Worm (Caenorhabditis elegans) whole organism, L4 larva: ENCODE measurements around the gene ugtp-1.
A peak's percentile ranks its signal among the peaks of the same experiment; 100 is the strongest.

Source experiments
- F44E2.7 ChIP-seq: fragments of 200-800 bp; sonication (Bioruptor generic); IDR thresholded peaks from 2 replicates; pipeline ENCODE4 v2.1.2; 2022; ENCODE audit warnings: missing genetic modification characterization, missing compliant biosample characterization
- R02D3.7 ChIP-seq: fragments of 150-350 bp; sonication (generic microtip); optimal IDR thresholded peaks from 3 replicates; lab custom pipeline; 2014; ENCODE audit warnings: missing biosample characterization, missing genetic modification characterization
- T20F7.1 ChIP-seq: fragments of 200-800 bp; sonication (Bioruptor generic); optimal IDR thresholded peaks from 2 replicates; lab custom pipeline; 2018; ENCODE audit warnings: mild to moderate bottlenecking, missing genetic modification characterization, missing compliant biosample characterization
- Y105C5A.15 ChIP-seq: fragments of 200-800 bp; sonication (Bioruptor generic); IDR thresholded peaks from 2 replicates; pipeline ENCODE4 v1.3.6; 2022; ENCODE audit warnings: missing genetic modification characterization, missing compliant biosample characterization
- Y5F2A.4 ChIP-seq: fragments of 200-800 bp; sonication (Bioruptor generic); optimal IDR thresholded peaks from 2 replicates; lab custom pipeline; 2018; ENCODE audit warnings: mild to moderate bottlenecking, missing genetic modification characterization, missing compliant biosample characterization
- ZK546.5 ChIP-seq, 2 experiments: sonication (generic microtip); optimal IDR thresholded peaks; 2 replicates each; lab custom pipeline; 2017; ENCODE audit warnings: missing biosample characterization in 2 of 2, missing genetic modification characterization in 2 of 2
- aha-1 ChIP-seq: fragments of 150-350 bp; peaks from one replicate; lab custom pipeline; 2014; ENCODE audit warnings: missing biosample characterization, missing genetic modification characterization
- ama-1 ChIP-seq: fragments of 150-350 bp; optimal IDR thresholded peaks from 2 replicates; lab custom pipeline; 2014; ENCODE audit warnings: inconsistent platforms, mixed read lengths
- ceh-62 ChIP-seq: sonication (generic microtip); optimal IDR thresholded peaks from 2 replicates; lab custom pipeline; 2017; ENCODE audit warnings: missing biosample characterization, missing genetic modification characterization
- ctbp-1 ChIP-seq: fragments of 200-800 bp; sonication (Bioruptor generic); IDR thresholded peaks from 2 replicates; pipeline ENCODE4 v1.3.6; 2022; ENCODE audit warnings: missing genetic modification reagents, missing genetic modification characterization, missing compliant biosample characterization
- daf-12 ChIP-seq: fragments of 150-350 bp; optimal IDR thresholded peaks from 2 replicates; lab custom pipeline; 2014; ENCODE audit warnings: missing biosample characterization, missing genetic modification reagents, missing genetic modification characterization
- daf-19 ChIP-seq: fragments of 200-800 bp; sonication (Bioruptor generic); conservative IDR thresholded peaks from 2 replicates; pipeline ENCODE4 v1.3.6; 2022; ENCODE audit warnings: missing genetic modification characterization, missing compliant biosample characterization
- daf-8 ChIP-seq: fragments of 200-800 bp; sonication (Bioruptor generic); IDR thresholded peaks from 2 replicates; pipeline ENCODE4 v1.3.6; 2022; ENCODE audit warnings: missing genetic modification characterization, missing compliant biosample characterization
- dmd-6 ChIP-seq: fragments of 200-800 bp; sonication (Bioruptor generic); IDR thresholded peaks from 2 replicates; pipeline ENCODE4 v1.3.6; 2022; ENCODE audit warnings: missing genetic modification reagents, missing genetic modification characterization, missing compliant biosample characterization
- dmd-8 ChIP-seq: fragments of 200-800 bp; sonication (Bioruptor generic); IDR thresholded peaks from 2 replicates; pipeline ENCODE4 v1.3.6; 2022; ENCODE audit warnings: missing genetic modification characterization, missing compliant biosample characterization
- dmd-9 ChIP-seq: fragments of 200-800 bp; sonication (Bioruptor generic); IDR thresholded peaks from 2 replicates; pipeline ENCODE4 v1.3.6; 2022; ENCODE audit warnings: missing genetic modification reagents, missing genetic modification characterization, missing compliant biosample characterization
- duxl-1 ChIP-seq: sonication (generic microtip); optimal IDR thresholded peaks from 2 replicates; lab custom pipeline; 2016; ENCODE audit warnings: mild to moderate bottlenecking, missing genetic modification characterization, moderate library complexity, missing compliant biosample characterization; ENCODE audit not compliant: poor library complexity
- egl-27 ChIP-seq: sonication (generic microtip); optimal IDR thresholded peaks from 3 replicates; lab custom pipeline; 2017; ENCODE audit warnings: missing biosample characterization, missing genetic modification reagents, missing genetic modification characterization
- fkh-10 ChIP-seq: fragments of 150-350 bp; optimal IDR thresholded peaks from 2 replicates; lab custom pipeline; 2014; ENCODE audit warnings: missing biosample characterization, missing genetic modification reagents, missing genetic modification characterization
- hif-1 ChIP-seq, 2 experiments: sonication (generic microtip); optimal IDR thresholded peaks; 2 replicates each; lab custom pipeline; 2016 to 2017; ENCODE audit warnings: missing compliant biosample characterization in 2 of 2, missing genetic modification characterization in 2 of 2, missing genetic modification reagents in 2 of 2, missing genotype in 2 of 2, mild to moderate bottlenecking in 1 of 2
- hmg-1.1 ChIP-seq: fragments of 200-800 bp; sonication (Bioruptor generic); IDR thresholded peaks from 2 replicates; pipeline ENCODE4 v1.3.6; 2022; ENCODE audit warnings: missing genetic modification reagents, missing genetic modification characterization, missing compliant biosample characterization
- jun-1 ChIP-seq: fragments of 150-350 bp; optimal IDR thresholded peaks from 2 replicates; lab custom pipeline; 2014; ENCODE audit warnings: missing biosample characterization, missing genetic modification reagents, missing genetic modification characterization
- lin-15B ChIP-seq: fragments of 150-350 bp; sonication (generic microtip); optimal IDR thresholded peaks from 3 replicates; lab custom pipeline; 2014; ENCODE audit warnings: missing biosample characterization, missing genetic modification characterization
- lin-29 ChIP-seq: fragments of 200-800 bp; sonication (Bioruptor generic); IDR thresholded peaks from 2 replicates; pipeline ENCODE4 v1.3.6; 2022; ENCODE audit warnings: missing genetic modification reagents, missing genetic modification characterization, missing compliant biosample characterization
- lin-38 ChIP-seq: fragments of 200-800 bp; sonication (Bioruptor generic); IDR thresholded peaks from 2 replicates; pipeline ENCODE4 v1.3.6; 2022; ENCODE audit warnings: missing genetic modification reagents, missing genetic modification characterization, missing compliant biosample characterization
- lin-39 ChIP-seq: fragments of 150-350 bp; optimal IDR thresholded peaks from 2 replicates; lab custom pipeline; 2014; ENCODE audit warnings: missing biosample characterization, missing genetic modification reagents, missing genetic modification characterization
- lir-3 ChIP-seq: sonication (generic microtip); optimal IDR thresholded peaks from 2 replicates; lab custom pipeline; 2016; ENCODE audit warnings: mild to moderate bottlenecking, missing genetic modification characterization, missing compliant biosample characterization
- lsy-2 ChIP-seq, 2 experiments: fragments of 150-350 bp in 1 of 2; sonication (generic microtip) in 1 of 2; optimal IDR thresholded peaks; 2 replicates each; lab custom pipeline; 2014 to 2017; ENCODE audit warnings: missing biosample characterization in 2 of 2, missing genetic modification characterization in 2 of 2
- mep-1 ChIP-seq: fragments of 150-350 bp; sonication (generic microtip); optimal IDR thresholded peaks from 3 replicates; lab custom pipeline; 2014; ENCODE audit warnings: missing biosample characterization, missing genetic modification characterization
- mes-2 ChIP-seq: sonication (generic microtip); optimal IDR thresholded peaks from 2 replicates; lab custom pipeline; 2016; ENCODE audit warnings: missing genotype, mild to moderate bottlenecking, missing genetic modification characterization, missing compliant biosample characterization; ENCODE audit not compliant: poor library complexity, severe bottlenecking
- nhr-10 ChIP-seq: fragments of 150-350 bp; optimal IDR thresholded peaks from 2 replicates; lab custom pipeline; 2014; ENCODE audit warnings: missing biosample characterization, missing genetic modification characterization
- nhr-237 ChIP-seq: sonication (generic microtip); optimal IDR thresholded peaks from 2 replicates; lab custom pipeline; 2017; ENCODE audit warnings: missing biosample characterization, missing genetic modification characterization
- nhr-41 ChIP-seq: fragments of 200-800 bp; sonication (Bioruptor generic); IDR thresholded peaks from 2 replicates; pipeline ENCODE4 v1.3.6; 2022; ENCODE audit warnings: missing genetic modification reagents, missing genetic modification characterization, missing compliant biosample characterization
- nhr-42 ChIP-seq: fragments of 200-800 bp; sonication (Bioruptor generic); IDR thresholded peaks from 2 replicates; pipeline ENCODE4 v1.3.6; 2022; ENCODE audit warnings: missing genetic modification characterization, missing compliant biosample characterization
- nhr-48 ChIP-seq: sonication (generic microtip); optimal IDR thresholded peaks from 2 replicates; lab custom pipeline; 2016; ENCODE audit warnings: mild to moderate bottlenecking, missing genetic modification characterization, missing compliant biosample characterization
- nhr-6 ChIP-seq: fragments of 150-350 bp; optimal IDR thresholded peaks from 2 replicates; lab custom pipeline; 2014; ENCODE audit warnings: missing biosample characterization, missing genetic modification characterization
- nhr-77 ChIP-seq: fragments of 150-350 bp; optimal IDR thresholded peaks from 2 replicates; lab custom pipeline; 2014; ENCODE audit warnings: missing biosample characterization, missing genetic modification characterization
- pqm-1 ChIP-seq: sonication (generic microtip); optimal IDR thresholded peaks from 2 replicates; lab custom pipeline; 2017; ENCODE audit warnings: missing biosample characterization, missing genetic modification characterization
- skn-1 ChIP-seq: fragments of 150-350 bp; optimal IDR thresholded peaks from 2 replicates; lab custom pipeline; 2014; ENCODE audit warnings: missing biosample characterization, missing genetic modification characterization
- spr-1 ChIP-seq: sonication (generic microtip); optimal IDR thresholded peaks from 2 replicates; lab custom pipeline; 2016; ENCODE audit warnings: mild to moderate bottlenecking, missing genetic modification characterization, missing compliant biosample characterization
- tag-97 ChIP-seq: fragments of 200-800 bp; sonication (Bioruptor generic); IDR thresholded peaks from 2 replicates; pipeline ENCODE4 v1.3.6; 2022; ENCODE audit warnings: missing genetic modification characterization, missing compliant biosample characterization
- unc-130 ChIP-seq: sonication (generic microtip); optimal IDR thresholded peaks from 2 replicates; lab custom pipeline; 2016; ENCODE audit warnings: missing genetic modification reagents, missing genetic modification characterization, missing compliant biosample characterization
- zag-1 ChIP-seq: fragments of 150-350 bp; optimal IDR thresholded peaks from 2 replicates; lab custom pipeline; 2014; ENCODE audit warnings: missing biosample characterization, missing genetic modification characterization
- zfp-3 ChIP-seq: fragments of 200-800 bp; sonication (Bioruptor generic); conservative IDR thresholded peaks from 2 replicates; pipeline ENCODE4 v1.3.6; 2022; ENCODE audit warnings: missing genetic modification reagents, missing genetic modification characterization, missing compliant biosample characterization
- zip-2 ChIP-seq: fragments of 150-350 bp; optimal IDR thresholded peaks from 2 replicates; lab custom pipeline; 2014; ENCODE audit warnings: missing biosample characterization, missing genetic modification characterization
- ztf-7 ChIP-seq: fragments of 150-350 bp; optimal IDR thresholded peaks from 2 replicates; lab custom pipeline; 2014; ENCODE audit warnings: missing biosample characterization, missing genetic modification characterization

ugtp-1 gene

DNA sequence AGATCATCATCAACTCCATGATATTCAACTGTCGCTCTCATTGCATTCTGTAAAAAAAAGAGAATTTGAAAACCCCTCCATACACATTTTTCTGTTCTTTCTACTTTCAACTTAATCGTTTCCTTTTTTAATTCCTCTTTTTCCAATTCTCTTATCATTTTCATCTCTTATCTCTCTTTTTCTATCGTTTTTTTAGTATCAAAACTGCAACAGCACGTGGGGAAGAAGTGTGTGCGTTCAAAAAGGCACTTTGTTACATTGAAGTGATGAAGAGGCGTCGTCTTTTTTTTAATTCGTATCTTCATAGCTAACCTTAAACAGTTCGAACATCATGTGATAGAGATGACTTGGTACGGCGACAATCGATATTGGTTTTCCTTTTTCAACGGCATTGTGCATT, 11.4 kb downstream of the ugtp-1 start (continued):
- TF ChIP-seq lsy-2 (tag; optimal IDR thresholded peaks at IDR 0.05; lab: Kevin White, UChicago) (peak in 1 of 2 experiments; percentile 72), ctbp-1 (GFP tag; lab: Robert Waterston, UW) (no peak), unc-130 (GFP tag; lab: Kevin White, UChicago) (no peak), dmd-8 (GFP tag; lab: Robert Waterston, UW) (no peak), nhr-48 (tag; lab: Kevin White, UChicago) (peak; percentile 94), spr-1 (no peak), dmd-9 (GFP tag; lab: Robert Waterston, UW) (no peak), duxl-1 (tag; lab: Kevin White, UChicago) (no peak), hmg-1.1 (GFP tag; lab: Robert Waterston, UW) (no peak), lin-38 (GFP tag; lab: Robert Waterston, UW) (no peak), Y5F2A.4 (GFP tag; lab: Kevin White, UChicago) (no peak), mep-1 (tag; lab: Kevin White, UChicago) (peak; percentile 72), lin-39 (no peak), T20F7.1 (GFP tag; lab: Kevin White, UChicago) (peak; percentile 62), nhr-10 (tag; lab: Kevin White, UChicago) (peak; percentile 43), zfp-3 (GFP tag; lab: Robert Waterston, UW) (no peak), nhr-77 (tag; lab: Kevin White, UChicago) (peak; percentile 93), R02D3.7 (tag; lab: Kevin White, UChicago) (no peak), mes-2 (tag; lab: Kevin White, UChicago) (peak; percentile 44), ama-1 (lab: Kevin White, UChicago) (peak; percentile 32)

DNA sequence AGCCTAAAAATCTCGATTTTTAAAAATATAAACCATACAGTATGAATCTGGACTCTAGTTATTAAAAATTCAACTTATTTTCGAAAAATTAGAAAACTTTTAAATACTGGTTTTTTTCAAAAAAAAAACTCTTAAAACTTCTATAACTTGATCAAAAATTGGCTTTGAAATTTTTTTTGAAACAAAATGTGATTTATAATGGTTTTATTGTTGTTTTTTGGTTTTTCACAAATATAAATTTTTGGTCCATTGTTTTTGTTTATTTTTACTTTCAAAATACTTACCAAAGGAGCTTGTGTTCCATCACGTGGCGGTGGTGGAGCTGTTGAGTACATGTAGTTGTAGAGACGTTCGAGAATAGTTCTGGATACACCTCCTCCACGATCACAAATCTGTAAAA, 12.2 kb downstream of the ugtp-1 start:
- TF ChIP-seq ztf-7 (tag; lab: Kevin White, UChicago) (no peak), tag-97 (GFP tag; lab: Robert Waterston, UW) (no peak), zag-1 (tag; lab: Kevin White, UChicago) (no peak), lin-38 (GFP tag; lab: Robert Waterston, UW) (no peak), dmd-6 (GFP tag; lab: Robert Waterston, UW) (no peak), nhr-237 (tag; lab: Kevin White, UChicago) (no peak), ZK546.5 (tag; optimal IDR thresholded peaks at IDR 0.05; lab: Kevin White, UChicago) (no peak), lir-3 (tag; lab: Kevin White, UChicago) (no peak), ama-1 (lab: Kevin White, UChicago) (no peak), mep-1 (tag; lab: Kevin White, UChicago) (no peak), zip-2 (tag; lab: Kevin White, UChicago) (no peak), daf-8 (GFP tag; lab: Robert Waterston, UW) (no peak), daf-19 (GFP tag; lab: Robert Waterston, UW) (no peak), nhr-42 (GFP tag; lab: Robert Waterston, UW) (no peak)

DNA sequence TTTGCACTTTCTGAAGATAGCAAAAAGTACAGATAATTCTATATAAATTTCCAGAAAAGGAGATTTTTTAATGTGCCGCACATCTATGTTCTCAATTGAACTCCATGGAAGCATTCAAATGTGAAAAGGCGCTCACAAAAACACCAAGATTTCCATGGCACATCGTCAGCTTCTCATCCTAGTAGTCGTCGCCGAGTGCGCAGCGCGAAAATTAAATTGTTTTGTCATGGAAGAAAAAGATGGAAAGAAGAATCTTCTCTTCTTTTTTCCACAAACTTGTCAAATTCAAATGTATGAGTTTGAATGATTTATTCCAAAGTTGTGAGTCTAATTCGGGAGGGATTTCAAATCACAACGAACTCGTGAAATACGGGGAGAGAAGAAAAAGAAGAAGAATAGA, 13.1 kb downstream of the ugtp-1 start:
- TF ChIP-seq fkh-10 (peak; percentile 31), egl-27 (no peak)
- TF ChIP-seq, all 104 proteins: peak for 1

- no peak for TF ChIP-seq nhr-41 (GFP tag; lab: Robert Waterston, UW)
- TF ChIP-seq aha-1 = peak; percentile 87
- TF ChIP-seq lin-29 (GFP tag; lab: Robert Waterston, UW) = no peak
- TF ChIP-seq daf-12 (tag; lab: Kevin White, UChicago) = no peak
- no peak for TF ChIP-seq egl-27
- no peak for TF ChIP-seq jun-1 (tag; lab: Kevin White, UChicago)
- TF ChIP-seq Y105C5A.15 (GFP tag; lab: Robert Waterston, UW) = no peak
- no peak for TF ChIP-seq daf-8 (GFP tag; lab: Robert Waterston, UW)
- TF ChIP-seq mep-1 (tag; lab: Kevin White, UChicago) = peak; percentile 41
- no peak for TF ChIP-seq F44E2.7 (GFP tag; lab: Robert Waterston, UW)
- TF ChIP-seq Y5F2A.4 (GFP tag; lab: Kevin White, UChicago) = no peak
- no peak for TF ChIP-seq unc-130 (GFP tag; lab: Kevin White, UChicago)
- no peak for TF ChIP-seq lin-15B (tag; lab: Kevin White, UChicago)
- no peak for TF ChIP-seq skn-1 (tag; lab: Kevin White, UChicago)
- TF ChIP-seq ceh-62 (tag; lab: Kevin White, UChicago) = no peak
- peak; percentile 66 for TF ChIP-seq nhr-48 (tag; lab: Kevin White, UChicago)
- TF ChIP-seq ztf-7 (tag; lab: Kevin White, UChicago) = peak; percentile 79
- TF ChIP-seq hif-1 (tag; optimal IDR thresholded peaks at IDR 0.05; lab: Kevin White, UChicago) = peak in 1 of 2 experiments; percentile 34
- no peak for TF ChIP-seq nhr-6 (tag; lab: Kevin White, UChicago)
- TF ChIP-seq pqm-1 (tag; lab: Kevin White, UChicago) = no peak
Measured at ce11 chrIII:8734327-8734885, 16.1 kb downstream of the ugtp-1 start.
